Worm (Caenorhabditis elegans) whole organism, L1 larva: ENCODE measurements around the gene gldi-1.

Experiments used
- C04F5.9 ChIP-seq: sonication (generic microtip); optimal IDR thresholded peaks from 2 replicates; lab custom pipeline; 2016; ENCODE audit warnings: missing genetic modification characterization, missing compliant biosample characterization
- F16B12.6 ChIP-seq: fragments of 150-350 bp; optimal IDR thresholded peaks from 2 replicates; lab custom pipeline; 2014; ENCODE audit warnings: missing biosample characterization, missing genetic modification characterization
- Y116A8C.19 ChIP-seq: sonication (generic microtip); optimal IDR thresholded peaks from 2 replicates; lab custom pipeline; 2016; ENCODE audit warnings: missing compliant biosample characterization, missing genetic modification characterization, borderline replicate concordance
- aha-1 ChIP-seq: fragments of 150-350 bp; optimal IDR thresholded peaks from 2 replicates; lab custom pipeline; 2014; ENCODE audit warnings: missing biosample characterization, missing genetic modification characterization
- ceh-63 ChIP-seq: fragments of 200-800 bp; sonication (Bioruptor generic); optimal IDR thresholded peaks from 2 replicates; lab custom pipeline; 2018; ENCODE audit warnings: mild to moderate bottlenecking, missing genetic modification characterization, missing compliant biosample characterization
- ceh-8 ChIP-seq: fragments of 200-800 bp; sonication (Bioruptor generic); optimal IDR thresholded peaks from 2 replicates; lab custom pipeline; 2018; ENCODE audit warnings: mild to moderate bottlenecking, missing genetic modification characterization, moderate library complexity, missing compliant biosample characterization
- ceh-82 ChIP-seq, 3 experiments: fragments of 150-350 bp in 1 of 3; sonication (generic microtip) in 2 of 3; optimal IDR thresholded peaks; 2 replicates each; lab custom pipeline; 2014 to 2017; ENCODE audit warnings: missing biosample characterization in 3 of 3, missing genetic modification characterization in 3 of 3
- ceh-88 ChIP-seq: fragments of 200-800 bp; sonication (Bioruptor generic); IDR thresholded peaks from 2 replicates; pipeline ENCODE4 v1.3.6; 2022; ENCODE audit warnings: missing genetic modification characterization, missing compliant biosample characterization
- ces-1 ChIP-seq: fragments of 150-350 bp; optimal IDR thresholded peaks from 2 replicates; lab custom pipeline; 2014; ENCODE audit warnings: missing biosample characterization, missing genetic modification reagents, missing genetic modification characterization
- efl-1 ChIP-seq, 4 experiments: fragments of 150-350 bp; optimal IDR thresholded peaks in 3 of 4; peaks in 1 of 4; 1 replicate in 1 of 4; 2 replicates in 3 of 4; lab custom pipeline; 2014; ENCODE audit warnings: missing biosample characterization in 2 of 4, missing genetic modification characterization in 2 of 4, missing genetic modification reagents in 2 of 4
- egl-27 ChIP-seq, 2 experiments: fragments of 150-350 bp in 1 of 2; sonication (generic microtip); optimal IDR thresholded peaks; 3 replicates each; lab custom pipeline; 2017 to 2018; ENCODE audit warnings: missing biosample characterization in 2 of 2, missing genetic modification characterization in 2 of 2, missing genetic modification reagents in 2 of 2
- ets-5 ChIP-seq: fragments of 200-800 bp; sonication (Bioruptor generic); IDR thresholded peaks from 2 replicates; pipeline ENCODE4 v1.3.6; 2022; ENCODE audit warnings: missing genetic modification characterization, missing compliant biosample characterization
- fkh-4 ChIP-seq: sonication (generic microtip); optimal IDR thresholded peaks from 2 replicates; lab custom pipeline; 2016; ENCODE audit warnings: missing compliant biosample characterization, missing genetic modification characterization, borderline replicate concordance
- hlh-17 ChIP-seq: fragments of 200-800 bp; sonication (Bioruptor generic); optimal IDR thresholded peaks from 2 replicates; lab custom pipeline; 2018; ENCODE audit warnings: missing genetic modification characterization, mild to moderate bottlenecking, missing compliant biosample characterization, moderate library complexity, borderline replicate concordance
- hpl-2 ChIP-seq: fragments of 150-350 bp; optimal IDR thresholded peaks from 2 replicates; lab custom pipeline; 2014; ENCODE audit warnings: missing biosample characterization, missing genetic modification reagents, missing genetic modification characterization
- irx-1 ChIP-seq: sonication (generic microtip); optimal IDR thresholded peaks from 2 replicates; lab custom pipeline; 2016; ENCODE audit warnings: missing genetic modification characterization, missing compliant biosample characterization
- isw-1 ChIP-seq: fragments of 200-800 bp; sonication (Bioruptor generic); IDR thresholded peaks from 2 replicates; pipeline ENCODE4 v1.3.6; 2022; ENCODE audit warnings: missing genetic modification characterization, missing compliant biosample characterization
- lin-15B ChIP-seq: fragments of 150-350 bp; sonication (generic microtip); optimal IDR thresholded peaks from 3 replicates; lab custom pipeline; 2014; ENCODE audit warnings: missing biosample characterization, missing genetic modification characterization
- lin-39 ChIP-seq: fragments of 150-350 bp; optimal IDR thresholded peaks from 2 replicates; lab custom pipeline; 2014; ENCODE audit warnings: missing biosample characterization, missing genetic modification reagents, missing genetic modification characterization
- mdl-1 ChIP-seq, 2 experiments: fragments of 150-350 bp; optimal IDR thresholded peaks; 2 replicates each; lab custom pipeline; 2014 to 2017; ENCODE audit warnings: missing biosample characterization in 2 of 2, missing genetic modification characterization in 2 of 2, inconsistent platforms in 1 of 2
- nhr-11 ChIP-seq: fragments of 150-350 bp; optimal IDR thresholded peaks from 2 replicates; lab custom pipeline; 2014; ENCODE audit warnings: missing biosample characterization, missing genetic modification characterization
- nhr-20 ChIP-seq: sonication (generic microtip); optimal IDR thresholded peaks from 2 replicates; lab custom pipeline; 2016; ENCODE audit warnings: mild to moderate bottlenecking, missing genetic modification characterization, missing compliant biosample characterization
- nhr-47 ChIP-seq: sonication (generic microtip); optimal IDR thresholded peaks from 2 replicates; lab custom pipeline; 2016; ENCODE audit warnings: mild to moderate bottlenecking, missing genetic modification characterization, moderate library complexity, missing compliant biosample characterization
- nhr-71 ChIP-seq: sonication (generic microtip); optimal IDR thresholded peaks from 2 replicates; lab custom pipeline; 2016; ENCODE audit warnings: mild to moderate bottlenecking, missing genetic modification characterization, moderate library complexity, missing compliant biosample characterization
- nhr-77 ChIP-seq: fragments of 150-350 bp; optimal IDR thresholded peaks from 2 replicates; lab custom pipeline; 2014; ENCODE audit warnings: missing biosample characterization, missing genetic modification characterization
- nhr-84 ChIP-seq: sonication (generic microtip); optimal IDR thresholded peaks from 2 replicates; lab custom pipeline; 2017; ENCODE audit warnings: missing biosample characterization, missing genetic modification characterization
- nhr-85 ChIP-seq: sonication (generic microtip); peaks from one replicate; lab custom pipeline; 2016; ENCODE audit warnings: missing genetic modification characterization, inconsistent platforms, missing compliant biosample characterization
- pax-3 ChIP-seq: fragments of 200-800 bp; sonication (Bioruptor generic); optimal IDR thresholded peaks from 2 replicates; lab custom pipeline; 2018; ENCODE audit warnings: mild to moderate bottlenecking, missing genetic modification characterization, moderate library complexity, missing compliant biosample characterization
- pqm-1 ChIP-seq: sonication (generic microtip); optimal IDR thresholded peaks from 3 replicates; lab custom pipeline; 2017; ENCODE audit warnings: missing biosample characterization, missing genetic modification characterization
- snpc-4 ChIP-seq: fragments of 150-350 bp; optimal IDR thresholded peaks from 2 replicates; lab custom pipeline; 2014; ENCODE audit warnings: missing biosample characterization, missing genetic modification characterization
- sox-4 ChIP-seq: sonication (generic microtip); optimal IDR thresholded peaks from 2 replicates; lab custom pipeline; 2016; ENCODE audit warnings: missing genetic modification characterization, missing compliant biosample characterization
- tbx-2 ChIP-seq: sonication (generic microtip); optimal IDR thresholded peaks from 2 replicates; lab custom pipeline; 2016; ENCODE audit warnings: missing genetic modification characterization, missing compliant biosample characterization
- tlp-1 ChIP-seq: fragments of 150-350 bp; optimal IDR thresholded peaks from 2 replicates; lab custom pipeline; 2014; ENCODE audit warnings: missing biosample characterization, missing genetic modification characterization
- unc-30 ChIP-seq: sonication (generic microtip); optimal IDR thresholded peaks from 2 replicates; lab custom pipeline; 2017; ENCODE audit warnings: missing biosample characterization, missing genetic modification characterization
- unc-98 ChIP-seq: fragments of 200-800 bp; sonication (Bioruptor generic); IDR thresholded peaks from 2 replicates; pipeline ENCODE4 v1.3.6; 2022; ENCODE audit warnings: missing genetic modification characterization, missing compliant biosample characterization
- vab-15 ChIP-seq: sonication (generic microtip); optimal IDR thresholded peaks from 2 replicates; lab custom pipeline; 2017; ENCODE audit warnings: missing genotype, mild to moderate bottlenecking, missing genetic modification characterization, missing compliant biosample characterization
- zip-4 ChIP-seq: fragments of 200-800 bp; sonication (Bioruptor generic); optimal IDR thresholded peaks from 2 replicates; lab custom pipeline; 2018; ENCODE audit warnings: mild to moderate bottlenecking, missing genetic modification characterization, moderate library complexity, missing compliant biosample characterization
- ztf-11 ChIP-seq, 2 experiments: sonication (generic microtip); optimal IDR thresholded peaks; 2 replicates each; lab custom pipeline; 2016 to 2017; ENCODE audit warnings: missing genetic modification characterization in 2 of 2, missing biosample characterization in 1 of 2, missing compliant biosample characterization in 1 of 2

Gene gldi-1

DNA sequence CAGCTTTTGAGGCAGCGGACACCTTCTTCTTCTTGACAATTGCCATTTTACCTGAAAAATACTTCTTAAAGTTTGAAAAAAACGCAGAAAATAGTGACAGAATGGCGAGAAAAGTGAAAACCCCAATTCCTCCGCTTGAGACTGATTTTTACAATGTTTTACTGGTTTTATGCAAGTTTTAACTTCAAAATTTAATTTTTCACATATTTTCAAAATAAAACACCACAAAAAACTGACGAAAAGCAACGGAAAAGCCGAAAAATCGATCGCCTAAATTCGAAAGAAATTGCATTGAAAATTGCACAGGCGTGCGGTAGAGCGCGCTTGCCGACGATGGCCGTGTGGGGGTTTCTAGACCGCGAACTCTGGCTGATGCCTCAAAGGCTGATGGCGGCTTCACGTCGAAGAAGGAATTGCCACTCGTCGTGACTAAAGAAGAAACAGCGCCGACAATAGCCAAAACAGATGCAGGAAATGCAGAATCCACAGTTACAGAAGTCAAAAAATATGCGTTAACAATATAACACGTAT lies 8.2 kb downstream of the gldi-1 start, which contains the start of gene nsun-1 (continued):
- peak in 1 of 2 experiments; percentile 52 for TF ChIP-seq ztf-11 (tag; optimal IDR thresholded peaks at IDR 0.05; lab: Kevin White, UChicago)
- no peak for TF ChIP-seq pqm-1 (tag; lab: Kevin White, UChicago)
- TF ChIP-seq lin-39 (tag; lab: Kevin White, UChicago) = no peak
- TF ChIP-seq Y116A8C.19 (tag; lab: Kevin White, UChicago) = no peak
- TF ChIP-seq nhr-84 (tag; lab: Kevin White, UChicago) = no peak
- TF ChIP-seq hlh-17 (GFP tag; lab: Kevin White, UChicago) = no peak
- TF ChIP-seq irx-1 (tag; lab: Kevin White, UChicago) = peak; percentile 42
- no peak for TF ChIP-seq nhr-47
- TF ChIP-seq vab-15 = no peak
- TF ChIP-seq nhr-77 = no peak

DNA sequence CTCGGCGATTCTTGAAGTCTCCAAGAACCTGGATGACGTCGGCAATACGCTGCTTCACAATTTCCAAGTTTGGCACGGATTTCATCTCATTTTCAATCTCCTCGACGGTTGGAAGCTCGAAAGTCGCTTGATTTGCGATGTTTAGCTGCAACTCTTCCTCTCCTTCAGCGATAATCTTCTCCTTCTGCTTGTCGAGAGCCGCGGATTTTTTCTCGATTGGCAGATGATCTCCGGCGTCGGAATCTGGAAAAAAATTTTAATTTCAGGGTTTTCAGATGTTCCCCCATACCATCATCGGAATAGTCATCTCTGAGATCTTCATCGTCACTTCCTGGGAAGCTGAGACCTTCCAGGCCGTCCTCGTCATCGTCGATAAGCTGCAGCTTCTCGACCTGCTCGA lies 8.9 kb downstream of the gldi-1 start:
- TF ChIP-seq fkh-4 (tag; lab: Kevin White, UChicago) = no peak
- TF ChIP-seq nhr-85 = peak; percentile 58

DNA sequence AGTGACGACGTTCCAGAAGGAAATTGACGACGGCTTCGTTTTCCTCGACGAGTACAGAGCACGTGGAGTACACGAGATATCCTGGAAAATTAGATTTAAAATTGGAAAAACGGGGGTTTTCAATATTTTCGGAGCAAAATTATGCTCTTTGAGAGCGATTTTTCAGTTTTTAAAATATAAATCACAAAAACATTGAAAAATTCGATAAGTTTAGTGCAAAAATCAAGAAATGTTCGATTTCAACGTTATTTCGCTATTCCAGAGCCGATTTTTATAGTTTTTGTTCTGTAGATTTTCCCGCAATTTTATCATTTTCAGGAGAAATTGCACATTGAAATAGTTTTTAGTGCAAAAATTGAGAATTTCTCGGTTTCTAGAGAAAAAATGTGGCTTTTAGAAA lies 11.0 kb downstream of the gldi-1 start, which contains the start of gene W07E6.5:
Gene W07E6.5, plus strand, starts transcription at position 301 of the 400 bp plus-strand sequence.
- TF ChIP-seq aha-1 (tag; lab: Kevin White, UChicago) = no peak
- TF ChIP-seq unc-98 = no peak
- TF ChIP-seq ceh-8 (GFP tag; lab: Kevin White, UChicago) = no peak
- TF ChIP-seq sox-4 (tag; lab: Kevin White, UChicago) = no peak
- no peak for TF ChIP-seq nhr-77
- no peak for TF ChIP-seq ces-1 (GFP tag; lab: Kevin White, UChicago)
- no peak for TF ChIP-seq F16B12.6 (tag; lab: Kevin White, UChicago)
- TF ChIP-seq snpc-4 (tag; lab: Kevin White, UChicago) = no peak
- TF ChIP-seq nhr-71 (tag; lab: Kevin White, UChicago) = no peak
- no peak for TF ChIP-seq C04F5.9 (tag; lab: Kevin White, UChicago)
- no peak for TF ChIP-seq nhr-11 (tag; lab: Kevin White, UChicago)
- TF ChIP-seq ceh-88 (GFP tag; lab: Robert Waterston, UW) = no peak
- TF ChIP-seq ceh-82 (tag; optimal IDR thresholded peaks at IDR 0.05; lab: Kevin White, UChicago) = no peak
- TF ChIP-seq hpl-2 (GFP tag; lab: Kevin White, UChicago) = no peak
- TF ChIP-seq zip-4 (GFP tag; lab: Kevin White, UChicago) = no peak
- TF ChIP-seq, all 84 proteins: peak for 0

DNA sequence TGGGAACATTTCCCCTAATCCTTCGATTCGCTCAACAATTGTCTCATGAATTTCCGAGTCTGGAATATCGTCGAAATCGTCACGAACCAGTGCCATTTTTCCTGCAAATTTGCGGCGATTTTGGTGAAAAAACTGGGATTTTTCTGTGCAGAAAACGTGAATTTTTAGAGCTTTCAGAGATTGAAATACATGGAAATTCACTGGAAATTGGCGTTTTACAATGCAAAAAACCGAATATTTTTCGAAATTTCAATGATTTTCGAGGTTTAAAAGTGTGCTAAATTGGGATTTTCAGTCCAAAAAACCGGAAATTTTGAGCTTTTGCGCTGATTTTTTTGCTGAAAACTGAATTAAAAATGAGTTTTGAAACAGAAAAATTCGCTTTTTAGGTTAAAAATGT lies 13.8 kb downstream of the gldi-1 start, which contains the start of gene tomm-22:
Gene tomm-22, minus strand, starts transcription at position 101 of the 400 bp plus-strand sequence.
- TF ChIP-seq aha-1 (tag; lab: Kevin White, UChicago) = no peak
- no peak for TF ChIP-seq efl-1 (optimal IDR thresholded peaks at IDR 0.05; lab: Kevin White, UChicago)
- TF ChIP-seq efl-1 (GFP tag; optimal IDR thresholded peaks at IDR 0.05 in 1 of 2; lab: Kevin White, UChicago) = peak in 1 of 2 experiments; percentile 27
- TF ChIP-seq, all 84 proteins: peak for 1

DNA sequence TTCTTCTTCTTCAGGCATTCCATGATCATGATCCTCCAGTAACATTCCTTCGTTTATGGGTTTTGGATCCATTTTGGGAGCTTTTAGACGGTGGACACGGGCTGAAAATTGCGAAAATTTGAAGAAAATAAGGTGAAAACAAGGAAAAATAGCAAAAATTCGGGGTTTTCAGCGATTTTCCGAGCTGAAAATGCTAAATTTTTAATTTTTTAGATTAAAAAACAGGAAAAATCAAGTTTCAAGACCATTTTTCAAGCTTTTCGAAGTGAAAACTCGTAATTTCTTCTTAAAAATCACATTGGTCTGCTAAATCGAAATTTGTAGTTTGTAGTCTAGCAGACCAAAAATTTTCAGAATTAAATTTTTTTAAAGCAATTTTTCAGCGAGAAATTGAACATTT lies 16.9 kb downstream of the gldi-1 start, which contains the start of gene nfyb-1:
Gene nfyb-1, minus strand, starts transcription at position 101 of the 400 bp plus-strand sequence.
- no peak for TF ChIP-seq nhr-47
- TF ChIP-seq unc-98 = no peak
- no peak for TF ChIP-seq pax-3
- TF ChIP-seq ces-1 (GFP tag; lab: Kevin White, UChicago) = no peak
- no peak for TF ChIP-seq hpl-2 (GFP tag; lab: Kevin White, UChicago)
- no peak for TF ChIP-seq mdl-1 (tag; optimal IDR thresholded peaks at IDR 0.05; lab: Kevin White, UChicago)
- no peak for TF ChIP-seq nhr-20 (tag; lab: Kevin White, UChicago)
- no peak for TF ChIP-seq ets-5
- TF ChIP-seq ceh-63 = no peak
- no peak for TF ChIP-seq egl-27 (tag; optimal IDR thresholded peaks at IDR 0.05; lab: Kevin White, UChicago)
- no peak for TF ChIP-seq ceh-82 (tag; optimal IDR thresholded peaks at IDR 0.05; lab: Kevin White, UChicago)
- no peak for TF ChIP-seq nhr-77
- no peak for TF ChIP-seq tlp-1 (tag; lab: Kevin White, UChicago)
- TF ChIP-seq unc-30 (tag; lab: Kevin White, UChicago) = no peak
- TF ChIP-seq tbx-2 (tag; lab: Kevin White, UChicago) = no peak
- no peak for TF ChIP-seq lin-15B (tag; lab: Kevin White, UChicago)
- no peak for TF ChIP-seq isw-1 (GFP tag; lab: Robert Waterston, UW)
